Fruit fly (Drosophila melanogaster) whole organism, embryonic: Measurements from ENCODE around the gene sro.
A peak's percentile ranks its signal among the peaks of the same experiment; 100 is the strongest.

Experiments used
- Bdp1 ChIP-seq: fragments of 200-800 bp; sonication (Bioruptor generic); optimal IDR thresholded peaks from 3 replicates; lab custom pipeline; 2016; ENCODE audit warnings: missing biosample characterization, missing genetic modification characterization
- CG1024 ChIP-seq: fragments of 200-800 bp; sonication (Bioruptor generic); IDR thresholded peaks from 2 replicates; pipeline ENCODE4 v1.3.6; 2022; ENCODE audit warnings: missing biosample characterization, missing genetic modification characterization
- CG11504 ChIP-seq: fragments of 200-800 bp; sonication (Bioruptor generic); optimal IDR thresholded peaks from 3 replicates; lab custom pipeline; 2019; ENCODE audit warnings: missing biosample characterization, mild to moderate bottlenecking, missing genetic modification characterization, moderate library complexity
- CG13296 ChIP-seq: fragments of 200-800 bp; sonication (Bioruptor generic); optimal IDR thresholded peaks from 3 replicates; lab custom pipeline; 2018; ENCODE audit warnings: missing biosample characterization, mild to moderate bottlenecking, missing genetic modification characterization
- CG1603 ChIP-seq: fragments of 200-800 bp; sonication (Bioruptor generic); optimal IDR thresholded peaks from 2 replicates; lab custom pipeline; 2019; ENCODE audit warnings: missing biosample characterization, mild to moderate bottlenecking, missing genetic modification characterization, moderate library complexity
- CG1647 ChIP-seq: fragments of 200-800 bp; sonication (Bioruptor generic); optimal IDR thresholded peaks from 3 replicates; lab custom pipeline; 2016; ENCODE audit warnings: missing biosample characterization, missing genetic modification characterization
- CG17568 ChIP-seq: fragments of 200-800 bp; sonication (Bioruptor generic); optimal IDR thresholded peaks from 2 replicates; lab custom pipeline; 2018; ENCODE audit warnings: missing biosample characterization, mild to moderate bottlenecking, missing genetic modification characterization, moderate library complexity
- CG17612 ChIP-seq: fragments of 200-800 bp; sonication (Bioruptor generic); IDR thresholded peaks from 2 replicates; pipeline ENCODE4 v1.3.6; 2022; ENCODE audit warnings: missing biosample characterization, missing genetic modification characterization
- CG17829 ChIP-seq: fragments of 200-800 bp; optimal IDR thresholded peaks from 2 replicates; lab custom pipeline; 2019; ENCODE audit warnings: missing biosample characterization, mild to moderate bottlenecking, missing genetic modification characterization, moderate library complexity
- CG18599 ChIP-seq: fragments of 200-800 bp; sonication (Bioruptor generic); optimal IDR thresholded peaks from 3 replicates; lab custom pipeline; 2017; ENCODE audit warnings: missing biosample characterization, missing genetic modification characterization, mild to moderate bottlenecking, moderate library complexity, missing genetic modification reagents
- CG2678 ChIP-seq: fragments of 200-800 bp; sonication (Bioruptor generic); optimal IDR thresholded peaks from 3 replicates; lab custom pipeline; 2019; ENCODE audit warnings: missing biosample characterization, mild to moderate bottlenecking, missing genetic modification characterization, moderate library complexity
- CG2875 ChIP-seq: fragments of 200-800 bp; sonication (Bioruptor generic); optimal IDR thresholded peaks from 2 replicates; lab custom pipeline; 2017; ENCODE audit warnings: missing biosample characterization, mild to moderate bottlenecking, missing genetic modification characterization, missing genetic modification reagents
- CG32532 ChIP-seq: fragments of 200-800 bp; sonication (Bioruptor generic); IDR thresholded peaks from 2 replicates; pipeline ENCODE4 v1.3.6; 2022; ENCODE audit warnings: missing biosample characterization, missing genetic modification characterization
- CG3407 ChIP-seq: fragments of 200-800 bp; sonication (Bioruptor generic); optimal IDR thresholded peaks from 2 replicates; lab custom pipeline; 2018; ENCODE audit warnings: missing biosample characterization, mild to moderate bottlenecking, missing genetic modification characterization
- CG4360 ChIP-seq: fragments of 200-800 bp; sonication (Bioruptor generic); IDR thresholded peaks from 2 replicates; pipeline ENCODE4 v1.3.6; 2022; ENCODE audit warnings: missing biosample characterization, missing genetic modification characterization
- CG6175 ChIP-seq: fragments of 200-800 bp; sonication (Bioruptor generic); IDR thresholded peaks from 3 replicates; pipeline ENCODE4 v1.3.6; 2022; ENCODE audit warnings: missing biosample characterization, missing genetic modification characterization
- CG6791 ChIP-seq: fragments of 200-800 bp; sonication (Bioruptor generic); IDR thresholded peaks from 3 replicates; pipeline ENCODE4 v1.3.6; 2022; ENCODE audit warnings: missing biosample characterization, missing genetic modification characterization; ENCODE audit not compliant: partially characterized antibody
- Dad ChIP-seq: fragments of 200-800 bp; sonication (Bioruptor generic); optimal IDR thresholded peaks from 3 replicates; lab custom pipeline; 2016; ENCODE audit warnings: missing biosample characterization, missing genetic modification characterization
- Dref ChIP-seq: fragments of 200-800 bp; sonication (Bioruptor generic); IDR thresholded peaks from 2 replicates; pipeline ENCODE4 v1.3.6; 2022; ENCODE audit warnings: missing biosample characterization, missing genetic modification characterization
- Med ChIP-seq: fragments of 200-800 bp; sonication (Bioruptor generic); peaks from one replicate; lab custom pipeline; 2016; ENCODE audit warnings: missing biosample characterization, missing genetic modification characterization, mild to moderate bottlenecking, inconsistent platforms, moderate library complexity
- Meics ChIP-seq: fragments of 200-800 bp; sonication (Bioruptor generic); optimal IDR thresholded peaks from 2 replicates; lab custom pipeline; 2017; ENCODE audit warnings: missing biosample characterization, mild to moderate bottlenecking, missing genetic modification characterization
- NFAT ChIP-seq: fragments of 200-800 bp; sonication (Bioruptor generic); IDR thresholded peaks from 2 replicates; pipeline ENCODE4 v1.3.6; 2022; ENCODE audit warnings: missing biosample characterization, missing genetic modification characterization
- Nf-YA ChIP-seq: fragments of 200-800 bp; sonication (Bioruptor generic); IDR thresholded peaks from 2 replicates; pipeline ENCODE4 v1.3.6; 2022; ENCODE audit warnings: missing biosample characterization, missing genetic modification characterization
- Nf-YB ChIP-seq: fragments of 200-800 bp; sonication (Bioruptor generic); optimal IDR thresholded peaks from 3 replicates; lab custom pipeline; 2019; ENCODE audit warnings: missing biosample characterization, mild to moderate bottlenecking, missing genetic modification characterization, moderate library complexity
- Nf-YC ChIP-seq: fragments of 200-800 bp; optimal IDR thresholded peaks from 3 replicates; lab custom pipeline; 2019; ENCODE audit warnings: missing biosample characterization, mild to moderate bottlenecking, missing genetic modification characterization, moderate library complexity
- Oaz ChIP-seq: fragments of 200-800 bp; sonication (Bioruptor generic); IDR thresholded peaks from 2 replicates; pipeline ENCODE4 v1.3.6; 2022; ENCODE audit warnings: missing biosample characterization, missing genetic modification characterization
- Ptx1 ChIP-seq: fragments of 200-800 bp; sonication (Bioruptor generic); IDR thresholded peaks from 2 replicates; pipeline ENCODE4 v1.3.6; 2022; ENCODE audit warnings: missing biosample characterization, missing genetic modification characterization
- Rfx ChIP-seq: fragments of 200-800 bp; sonication (Bioruptor generic); IDR thresholded peaks from 2 replicates; pipeline ENCODE4 v1.3.6; 2022; ENCODE audit warnings: missing biosample characterization, missing genetic modification characterization
- Trl ChIP-seq, 3 experiments: fragments of >200 bp in 2 of 3; fragments of 200-800 bp in 1 of 3; sonication (Bioruptor generic) in 1 of 3; optimal IDR thresholded peaks; 2 replicates in 1 of 3; 3 replicates in 2 of 3; lab custom pipeline; 2016 to 2017; ENCODE audit warnings: missing biosample characterization in 1 of 3, missing genetic modification characterization in 1 of 3
- ap ChIP-seq: fragments of 200-800 bp; sonication (Bioruptor generic); IDR thresholded peaks from 2 replicates; pipeline ENCODE4 v1.3.6; 2022; ENCODE audit warnings: missing biosample characterization, missing genetic modification characterization
- az2 ChIP-seq: fragments of 200-800 bp; sonication (Bioruptor generic); optimal IDR thresholded peaks from 3 replicates; lab custom pipeline; 2016; ENCODE audit warnings: missing biosample characterization, missing genetic modification characterization
- bbx ChIP-seq: fragments of 200-800 bp; sonication (Bioruptor generic); IDR thresholded peaks from 2 replicates; pipeline ENCODE4 v1.3.6; 2022; ENCODE audit warnings: missing biosample characterization, missing genetic modification characterization; ENCODE audit not compliant: partially characterized antibody
- crol ChIP-seq: fragments of 200-800 bp; sonication (Bioruptor generic); IDR thresholded peaks from 2 replicates; pipeline ENCODE4 v1.3.6; 2022; ENCODE audit warnings: missing biosample characterization, missing genetic modification characterization
- dati ChIP-seq: fragments of 200-800 bp; sonication (Bioruptor generic); IDR thresholded peaks from 2 replicates; pipeline ENCODE4 v1.3.6; 2022; ENCODE audit warnings: missing biosample characterization, missing genetic modification characterization
- disco-r ChIP-seq: fragments of 200-800 bp; sonication (Bioruptor generic); optimal IDR thresholded peaks from 2 replicates; lab custom pipeline; 2016; ENCODE audit warnings: missing biosample characterization, missing genetic modification characterization
- exex ChIP-seq: fragments of 200-800 bp; sonication (Bioruptor generic); optimal IDR thresholded peaks from 4 replicates; lab custom pipeline; 2018; ENCODE audit warnings: missing biosample characterization, mild to moderate bottlenecking, missing genetic modification characterization, moderate library complexity
- fd3F ChIP-seq: fragments of 200-800 bp; sonication (Bioruptor generic); optimal IDR thresholded peaks from 2 replicates; lab custom pipeline; 2018; ENCODE audit warnings: missing biosample characterization, mild to moderate bottlenecking, missing genetic modification characterization, moderate library complexity
- fd64A ChIP-seq: fragments of 200-800 bp; sonication (Bioruptor generic); optimal IDR thresholded peaks from 3 replicates; lab custom pipeline; 2018; ENCODE audit warnings: missing biosample characterization, mild to moderate bottlenecking, missing genetic modification characterization
- gem ChIP-seq: fragments of 200-800 bp; sonication (Bioruptor generic); optimal IDR thresholded peaks from 2 replicates; lab custom pipeline; 2019; ENCODE audit warnings: missing biosample characterization, mild to moderate bottlenecking, missing genetic modification characterization, moderate library complexity
- gsb-n ChIP-seq: fragments of 200-800 bp; sonication (Bioruptor generic); optimal IDR thresholded peaks from 3 replicates; lab custom pipeline; 2018; ENCODE audit warnings: missing biosample characterization, mild to moderate bottlenecking, missing genetic modification characterization
- luna ChIP-seq: fragments of 200-800 bp; sonication (Bioruptor generic); optimal IDR thresholded peaks from 2 replicates; lab custom pipeline; 2016; ENCODE audit warnings: missing biosample characterization, missing genetic modification characterization
- oc ChIP-seq: fragments of 200-800 bp; sonication (Bioruptor generic); optimal IDR thresholded peaks from 2 replicates; lab custom pipeline; 2018; ENCODE audit warnings: missing biosample characterization, mild to moderate bottlenecking, missing genetic modification characterization, moderate library complexity
- pan ChIP-seq, 4 experiments: fragments of >200 bp in 3 of 4; fragments of 200-800 bp in 1 of 4; sonication (Bioruptor generic) in 1 of 4; optimal IDR thresholded peaks in 3 of 4; IDR thresholded peaks in 1 of 4; 2 replicates each; pipeline versions ENCODE4 v1.3.6 to Lab custom; 2017 to 2022; ENCODE audit warnings: missing biosample characterization in 2 of 4, missing genetic modification characterization in 2 of 4, mixed read lengths in 1 of 4
- sd ChIP-seq: fragments of 200-800 bp; sonication (Bioruptor generic); optimal IDR thresholded peaks from 3 replicates; lab custom pipeline; 2018; ENCODE audit warnings: missing biosample characterization, mild to moderate bottlenecking, missing genetic modification characterization, moderate library complexity
- sens ChIP-seq: fragments of 200-800 bp; sonication (Bioruptor generic); peaks from one replicate; lab custom pipeline; 2016; ENCODE audit warnings: missing biosample characterization, missing genetic modification characterization
- sens-2 ChIP-seq: fragments of 200-800 bp; sonication (Bioruptor generic); IDR thresholded peaks from 2 replicates; pipeline ENCODE4 v1.3.6; 2022; ENCODE audit warnings: missing biosample characterization, missing genetic modification characterization
- seq ChIP-seq: fragments of 200-800 bp; sonication (Bioruptor generic); IDR thresholded peaks from 2 replicates; pipeline ENCODE4 v1.3.6; 2022; ENCODE audit warnings: missing biosample characterization, missing genetic modification characterization
- sr ChIP-seq: fragments of 200-800 bp; sonication (Bioruptor generic); IDR thresholded peaks from 3 replicates; pipeline ENCODE4 v1.3.6; 2022; ENCODE audit warnings: missing biosample characterization, missing genetic modification characterization

sro gene

DNA sequence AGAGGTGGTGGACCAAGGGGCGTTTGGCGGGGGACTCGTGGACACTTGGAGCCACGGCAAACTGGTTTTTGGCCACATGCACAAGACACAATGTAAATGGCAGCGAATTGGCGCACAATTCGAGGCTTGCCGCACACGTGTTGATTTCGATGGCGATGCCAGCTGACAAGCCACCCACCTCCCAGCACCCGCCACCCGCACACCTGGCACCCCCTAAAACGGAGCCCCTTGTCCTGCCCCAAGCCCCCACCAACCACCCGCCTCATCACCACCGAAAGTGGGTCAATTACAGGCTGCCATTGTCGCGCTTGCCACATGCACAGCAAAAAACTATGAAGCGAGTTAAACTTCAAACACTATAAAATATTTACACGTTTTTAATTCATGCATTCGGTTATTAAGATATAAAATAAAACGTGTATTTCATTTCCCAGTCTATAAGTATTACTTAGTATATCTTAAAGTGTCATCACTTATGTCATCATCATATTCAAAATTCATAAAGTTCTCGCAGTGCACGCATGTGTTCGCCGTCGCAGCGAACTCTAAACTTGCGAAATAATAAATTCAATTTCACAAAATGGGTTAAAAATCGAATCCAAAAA, 36.2 kb upstream of the sro start (continued):
- TF ChIP-seq Oaz (GFP tag; lab: Robert Waterston, UW) (0 out of 2 replicates have a peak, but pooled peaks have one; percentile 25), gem (tag; lab: Kevin White, UChicago) (peak; percentile 43), CG6175 (GFP tag; lab: Robert Waterston, UW) (0 out of 3 replicates have a peak, but pooled peaks have one; percentile 35), crol (peak; percentile 81), seq (GFP tag; lab: Robert Waterston, UW) (no peak), sens (GFP tag; lab: Kevin White, UChicago) (peak; percentile 25), CG1603 (tag; lab: Kevin White, UChicago) (peak; percentile 22), CG17829 (tag; lab: Kevin White, UChicago) (no peak), Med (peak; percentile 15)

DNA sequence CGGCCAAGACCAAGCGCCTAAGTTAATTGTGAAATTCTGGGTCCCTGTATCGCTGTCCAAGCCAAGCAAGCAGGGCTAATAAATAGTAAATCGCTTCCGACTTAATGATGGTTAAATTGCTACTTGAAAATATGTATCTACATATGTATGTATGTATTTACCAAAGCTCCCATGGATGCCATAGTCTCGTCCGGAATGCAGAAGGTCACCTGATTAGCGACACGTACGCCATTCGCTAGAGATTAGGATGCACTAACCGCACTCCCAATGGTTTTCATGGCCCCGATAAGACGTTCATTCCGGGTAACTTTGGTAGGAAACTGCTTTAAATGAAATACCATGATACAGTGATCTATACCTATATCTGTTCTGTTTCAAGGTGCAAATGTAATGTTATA, 35.7 kb upstream of the sro start:
- no peak for TF ChIP-seq CG32532 (GFP tag; lab: Robert Waterston, UW)
- no peak for TF ChIP-seq CG3407 (GFP tag; lab: Kevin White, UChicago)
- peak; percentile 69 for TF ChIP-seq Nf-YC (tag; lab: Kevin White, UChicago)
- TF ChIP-seq Oaz (GFP tag; lab: Robert Waterston, UW): no peak
- TF ChIP-seq ap (GFP tag; lab: Robert Waterston, UW): no peak
- TF ChIP-seq bbx: no peak
- TF ChIP-seq sd: peak; percentile 52
- TF ChIP-seq sens-2 (GFP tag; lab: Robert Waterston, UW): no peak
- TF ChIP-seq CG2875 (GFP tag; lab: Kevin White, UChicago): no peak
- TF ChIP-seq exex (tag; lab: Kevin White, UChicago): no peak
- TF ChIP-seq disco-r (GFP tag; lab: Kevin White, UChicago): no peak
- TF ChIP-seq CG13296 (GFP tag; lab: Kevin White, UChicago): no peak
- no peak for TF ChIP-seq dati (GFP tag; lab: Robert Waterston, UW)
- TF ChIP-seq CG17612 (GFP tag; lab: Robert Waterston, UW): no peak
- TF ChIP-seq CG2678 (tag; lab: Kevin White, UChicago): no peak
- TF ChIP-seq fd3F (GFP tag; lab: Kevin White, UChicago): no peak
- no peak for TF ChIP-seq Dref
- TF ChIP-seq Nf-YB (GFP tag; lab: Kevin White, UChicago): peak; percentile 59
- TF ChIP-seq gem (tag; lab: Kevin White, UChicago): no peak
- TF ChIP-seq CG18599 (GFP tag; lab: Kevin White, UChicago): no peak
- no peak for TF ChIP-seq pan (optimal IDR thresholded peaks at IDR 0.05; lab: Kevin White, UChicago)
- no peak for TF ChIP-seq pan (GFP tag; optimal IDR thresholded peaks at IDR 0.05 in 1 of 2, IDR thresholded peaks at IDR 0.05 in 1 of 2)
- no peak for TF ChIP-seq CG4360 (GFP tag; lab: Robert Waterston, UW)
- TF ChIP-seq az2: no peak
- TF ChIP-seq Ptx1 (GFP tag; lab: Robert Waterston, UW): no peak
- no peak for TF ChIP-seq oc (tag; lab: Kevin White, UChicago)
- no peak for TF ChIP-seq CG17568 (GFP tag; lab: Kevin White, UChicago)
- no peak for TF ChIP-seq sr

DNA sequence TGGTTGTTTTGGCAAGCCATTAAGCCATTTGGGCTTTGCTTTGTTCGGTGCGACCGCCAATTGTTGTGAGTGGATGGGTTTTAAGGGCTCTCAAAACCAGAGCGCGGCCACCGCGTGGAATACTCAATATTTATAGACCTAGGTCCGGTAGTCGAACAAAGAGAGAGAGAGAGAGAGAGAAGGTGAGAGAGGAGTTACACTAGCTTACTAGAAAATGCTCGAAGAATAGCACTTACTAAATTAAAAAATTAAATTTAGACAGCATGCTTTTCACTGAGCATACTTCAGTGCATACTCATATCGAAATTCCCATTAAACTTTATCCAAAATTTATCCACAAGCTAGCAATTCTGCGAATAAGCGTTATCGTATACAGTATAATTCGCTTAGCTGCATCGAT, 34.4 kb upstream of the sro start:
- TF ChIP-seq gsb-n (no peak), CG6791 (GFP tag; lab: Robert Waterston, UW) (no peak), CG1647 (GFP tag; lab: Kevin White, UChicago) (no peak), Rfx (GFP tag; lab: Robert Waterston, UW) (peak; percentile 21; the same call in 1 of the 2 replicates), Meics (GFP tag; lab: Kevin White, UChicago) (peak; percentile 1), CG2678 (tag; lab: Kevin White, UChicago) (peak; percentile 6), luna (no peak), fd64A (GFP tag; lab: Kevin White, UChicago) (no peak), CG1024 (GFP tag; lab: Robert Waterston, UW) (no peak), Trl (optimal IDR thresholded peaks at IDR 0.05; lab: Kevin White, UChicago) (peak; percentile 28 to 57), Trl (GFP tag; optimal IDR thresholded peaks at IDR 0.05; lab: Kevin White, UChicago) (no peak), Bdp1 (GFP tag; lab: Kevin White, UChicago) (no peak), NFAT (GFP tag; lab: Robert Waterston, UW) (0 out of 2 replicates have a peak, but pooled peaks have one; percentile 25), CG11504 (peak; percentile 13), Dad (GFP tag; lab: Kevin White, UChicago) (no peak), gem (tag; lab: Kevin White, UChicago) (peak; percentile 11), Nf-YA (no peak)
